Fruit fly (Drosophila melanogaster): ENCODE measurements around the gene CG34437.
A peak's percentile ranks its signal among the peaks of the same experiment; 100 is the strongest.

Gene CG34437

DNA sequence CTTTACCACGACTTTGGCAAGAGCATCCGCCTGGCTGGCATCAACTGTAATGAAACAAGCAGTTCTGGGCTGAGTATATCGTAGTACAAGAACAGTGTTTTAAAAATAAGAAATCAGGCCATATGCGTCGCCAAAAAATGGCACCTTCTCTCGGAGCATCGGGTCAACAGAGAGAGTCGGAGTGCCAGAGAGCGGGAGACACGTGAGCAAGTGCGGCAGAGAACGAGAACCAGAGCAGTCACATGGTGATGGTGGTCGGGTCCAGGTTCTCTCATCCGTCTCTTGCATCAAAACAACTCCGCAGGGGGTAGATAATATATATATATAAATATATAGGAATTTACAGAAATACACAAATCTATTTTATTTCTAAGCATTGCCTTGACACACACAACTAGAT lies 41.3 kb downstream of the CG34437 start (continued):
- TF ChIP-seq Sox100B (GFP tag; optimal IDR thresholded peaks at IDR 0.05), result no peak
- TF ChIP-seq CG10543 (GFP tag; optimal IDR thresholded peaks at IDR 0.05), result peak; percentile 5
- TF ChIP-seq Rx (GFP tag; IDR thresholded peaks at IDR 0.05), result no peak
- no peak for TF ChIP-seq p53 (GFP tag; optimal IDR thresholded peaks at IDR 0.05)
- peak; percentile 59 to 78 for TF ChIP-seq Trl (optimal IDR thresholded peaks at IDR 0.05)
- TF ChIP-seq Trl (GFP tag; optimal IDR thresholded peaks at IDR 0.05), result no peak
- no peak for TF ChIP-seq Ada2b (GFP tag; IDR thresholded peaks at IDR 0.05)
- no peak for TF ChIP-seq CG9609 (GFP tag; optimal IDR thresholded peaks at IDR 0.05)
- no peak for TF ChIP-seq CG11398 (GFP tag; optimal IDR thresholded peaks at IDR 0.05)
- TF ChIP-seq CG1603 (tag; optimal IDR thresholded peaks at IDR 0.05), result no peak
- TF ChIP-seq Doc2 (GFP tag; IDR thresholded peaks at IDR 0.05), result no peak
- TF ChIP-seq phol (tag; optimal IDR thresholded peaks at IDR 0.05), result no peak
- no peak for TF ChIP-seq CG31388 (GFP tag; optimal IDR thresholded peaks at IDR 0.05)
- no peak for TF ChIP-seq Ravus (GFP tag; IDR thresholded peaks at IDR 0.05)
- no peak for TF ChIP-seq dpn (GFP tag; optimal IDR thresholded peaks at IDR 0.05)
- TF ChIP-seq jumu (GFP tag; optimal IDR thresholded peaks at IDR 0.05), result no peak
- no peak for TF ChIP-seq CG31441 (GFP tag; IDR thresholded peaks at IDR 0.05)
- no peak for TF ChIP-seq E2f2 (GFP tag; IDR thresholded peaks at IDR 0.05)
- TF ChIP-seq cad (GFP tag; optimal IDR thresholded peaks at IDR 0.05), result no peak
- TF ChIP-seq sim (GFP tag; IDR thresholded peaks at IDR 0.05), result no peak
- TF ChIP-seq CG7271 (tag; optimal IDR thresholded peaks at IDR 0.05), result no peak
- TF ChIP-seq ttk (GFP tag; IDR thresholded peaks at IDR 0.05), result no peak
- no peak for TF ChIP-seq CG4282 (GFP tag; optimal IDR thresholded peaks at IDR 0.05)

DNA sequence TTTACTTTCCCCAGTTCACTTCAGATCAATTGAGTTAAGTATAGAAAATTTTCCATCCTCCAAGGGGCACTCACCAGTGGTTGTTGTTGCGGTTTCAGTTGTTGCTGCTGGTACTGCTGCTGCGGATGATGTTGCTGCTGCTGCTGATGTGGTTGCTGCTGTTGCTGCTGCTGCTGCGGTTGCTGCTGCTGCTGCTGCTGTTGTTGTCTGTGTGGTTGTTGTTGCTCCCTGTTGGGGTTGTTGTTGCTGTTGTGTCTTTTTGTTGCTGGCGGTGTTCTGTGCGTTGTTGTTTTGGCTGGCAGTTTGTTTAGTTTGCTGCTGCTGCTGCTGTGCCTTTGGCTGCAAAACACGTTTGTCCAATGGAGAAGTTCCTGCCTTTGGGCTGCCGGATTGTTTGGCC lies 41.9 kb downstream of the CG34437 start:
- TF ChIP-seq CG10274 (GFP tag; optimal IDR thresholded peaks at IDR 0.05), result no peak
- TF ChIP-seq Ada2b (GFP tag; IDR thresholded peaks at IDR 0.05), result no peak
- TF ChIP-seq CG1602 (GFP tag; optimal IDR thresholded peaks at IDR 0.05), result no peak
- no peak for TF ChIP-seq Dp (GFP tag; optimal IDR thresholded peaks at IDR 0.05)
- no peak for TF ChIP-seq CG6765 (GFP tag; optimal IDR thresholded peaks at IDR 0.05)
- no peak for TF ChIP-seq Nf-YA (GFP tag; IDR thresholded peaks at IDR 0.05)
- no peak for TF ChIP-seq zfh2 (GFP tag; optimal IDR thresholded peaks at IDR 0.05)
- peak; percentile 32 for TF ChIP-seq Med (GFP tag)
- no peak for TF ChIP-seq bsh (GFP tag; optimal IDR thresholded peaks at IDR 0.05)
- TF ChIP-seq esg (GFP tag; conservative IDR thresholded peaks at IDR 0.05), result no peak
- peak; percentile 42 for TF ChIP-seq Ets65A (GFP tag)
- peak in 1 of 2 experiments; percentile 87 for TF ChIP-seq Dfd (GFP tag; optimal IDR thresholded peaks at IDR 0.05)
- no peak for TF ChIP-seq CG7963 (GFP tag; IDR thresholded peaks at IDR 0.05; ENCODE audit: partially characterized antibody)

DNA sequence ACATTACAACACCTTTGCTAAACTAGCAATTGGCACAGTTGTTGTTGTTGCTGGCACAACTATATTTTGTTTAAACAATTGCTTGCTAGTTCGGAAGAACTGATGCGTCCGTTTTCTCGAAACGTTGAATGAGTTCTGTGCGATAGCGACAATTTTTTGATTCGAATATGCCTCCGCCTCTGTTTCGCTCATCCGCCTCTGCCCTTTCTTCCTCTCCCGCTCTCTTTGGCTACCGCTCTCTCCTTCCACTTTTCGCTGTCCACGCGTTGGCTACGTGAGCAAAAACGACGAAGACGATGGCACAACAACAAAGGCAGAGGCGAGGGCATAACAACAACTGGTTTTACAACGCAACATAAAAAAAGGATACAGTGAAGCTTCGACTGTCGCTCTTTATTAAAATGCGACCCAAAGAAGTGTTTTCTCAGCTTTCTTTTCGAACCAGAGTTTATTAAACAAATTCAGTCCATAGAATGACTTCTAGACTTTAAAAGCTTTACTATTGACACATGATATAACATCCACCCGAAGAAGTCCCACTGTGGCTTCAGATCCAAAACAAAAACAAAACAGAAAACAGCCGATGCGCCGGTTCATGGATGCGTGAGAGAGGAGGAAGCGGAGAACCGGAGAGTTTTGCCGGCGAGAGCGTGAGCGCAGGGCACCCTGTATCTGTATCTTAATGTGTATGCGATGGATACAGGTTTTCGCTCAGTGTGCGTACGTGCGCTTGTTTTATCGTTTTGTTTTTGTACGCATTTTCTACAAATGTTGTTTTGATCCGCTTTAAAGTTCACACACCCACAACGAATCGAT lies 42.8 kb downstream of the CG34437 start:
- TF ChIP-seq dan (GFP tag; IDR thresholded peaks at IDR 0.05) (no peak), dati (GFP tag; IDR thresholded peaks at IDR 0.05) (no peak), CG9727 (GFP tag; optimal IDR thresholded peaks at IDR 0.05) (peak; percentile 100), shn (GFP tag; optimal IDR thresholded peaks at IDR 0.05) (peak; percentile 99), HLH54F (GFP tag; optimal IDR thresholded peaks at IDR 0.05) (peak; percentile 100), CrebB (tag; optimal IDR thresholded peaks at IDR 0.05) (peak; percentile 99), ttk (GFP tag; IDR thresholded peaks at IDR 0.05) (no peak), Myb (GFP tag; optimal IDR thresholded peaks at IDR 0.05) (peak; percentile 97), ken (GFP tag; IDR thresholded peaks at IDR 0.05) (no peak), grau (tag; optimal IDR thresholded peaks at IDR 0.05) (peak; percentile 100), ssp (GFP tag; IDR thresholded peaks at IDR 0.05) (no peak), wor (GFP tag; IDR thresholded peaks at IDR 0.05) (no peak), CG3065 (GFP tag; optimal IDR thresholded peaks at IDR 0.05) (peak; percentile 99), z (GFP tag; IDR thresholded peaks at IDR 0.05) (no peak), sob (GFP tag; IDR thresholded peaks at IDR 0.05) (no peak), CG32767 (GFP tag; IDR thresholded peaks at IDR 0.05) (no peak), PHDP (tag; optimal IDR thresholded peaks at IDR 0.05) (peak; percentile 99), CG4730 (GFP tag; IDR thresholded peaks at IDR 0.05) (no peak), Dp (GFP tag; optimal IDR thresholded peaks at IDR 0.05) (peak; percentile 49)

All from whole organism, embryonic.